Fruit fly (Drosophila melanogaster) whole organism, embryonic: ENCODE measurements around the gene CG8765.

Experiments
- CG10209 ChIP-seq: fragments of 200-800 bp; sonication (Bioruptor generic); optimal IDR thresholded peaks from 3 replicates; lab custom pipeline; 2017; ENCODE audit warnings: missing biosample characterization, mild to moderate bottlenecking, missing genetic modification characterization, missing genetic modification reagents
- CG10267 ChIP-seq: fragments of 200-800 bp; sonication (Bioruptor generic); optimal IDR thresholded peaks from 2 replicates; lab custom pipeline; 2018; ENCODE audit warnings: missing biosample characterization, mild to moderate bottlenecking, missing genetic modification characterization, moderate library complexity
- CG10543 ChIP-seq: fragments of 200-800 bp; sonication (Bioruptor generic); optimal IDR thresholded peaks from 3 replicates; lab custom pipeline; 2017; ENCODE audit warnings: missing biosample characterization, mild to moderate bottlenecking, missing genetic modification characterization, moderate library complexity
- CG12391 ChIP-seq: fragments of 200-800 bp; sonication (Bioruptor generic); optimal IDR thresholded peaks from 3 replicates; lab custom pipeline; 2018; ENCODE audit warnings: missing biosample characterization, mild to moderate bottlenecking, missing genetic modification characterization, moderate library complexity
- CG13123 ChIP-seq: fragments of 200-800 bp; sonication (Bioruptor generic); optimal IDR thresholded peaks from 2 replicates; lab custom pipeline; 2016; ENCODE audit warnings: missing biosample characterization, missing genetic modification characterization
- CG13287 ChIP-seq: fragments of 200-800 bp; sonication (Bioruptor generic); IDR thresholded peaks from 2 replicates; pipeline ENCODE4 v1.3.6; 2022; ENCODE audit warnings: missing biosample characterization, missing genetic modification characterization; ENCODE audit not compliant: partially characterized antibody
- CG13424 ChIP-seq: fragments of 200-800 bp; sonication (Bioruptor generic); optimal IDR thresholded peaks from 2 replicates; lab custom pipeline; 2019; ENCODE audit warnings: missing biosample characterization, mild to moderate bottlenecking, missing genetic modification characterization, moderate library complexity
- CG14050 ChIP-seq: fragments of 200-800 bp; sonication (Bioruptor generic); IDR thresholded peaks from 3 replicates; pipeline ENCODE4 v1.3.6; 2022; ENCODE audit warnings: missing biosample characterization, missing genetic modification characterization
- CG14965 ChIP-seq: fragments of 200-800 bp; sonication (Bioruptor generic); optimal IDR thresholded peaks from 2 replicates; lab custom pipeline; 2016; ENCODE audit warnings: missing biosample characterization, missing genetic modification characterization, borderline replicate concordance
- CG18476 ChIP-seq: fragments of 200-800 bp; sonication (Bioruptor generic); optimal IDR thresholded peaks from 2 replicates; lab custom pipeline; 2016; ENCODE audit warnings: missing biosample characterization, mild to moderate bottlenecking, missing genetic modification characterization
- CG2889 ChIP-seq: fragments of 200-800 bp; sonication (Bioruptor generic); IDR thresholded peaks from 3 replicates; pipeline ENCODE4 v1.3.6; 2022; ENCODE audit warnings: missing biosample characterization, missing genetic modification characterization
- CG30431 ChIP-seq: fragments of 200-800 bp; sonication (Bioruptor generic); optimal IDR thresholded peaks from 2 replicates; lab custom pipeline; 2017; ENCODE audit warnings: missing biosample characterization, missing genetic modification characterization
- CG32772 ChIP-seq: fragments of 200-800 bp; sonication (Bioruptor generic); IDR thresholded peaks from 2 replicates; pipeline ENCODE4 v1.3.6; 2022; ENCODE audit warnings: missing biosample characterization, missing genetic modification characterization
- CG4282 ChIP-seq: fragments of 200-800 bp; sonication (Bioruptor generic); optimal IDR thresholded peaks from 2 replicates; lab custom pipeline; 2016; ENCODE audit warnings: missing biosample characterization, missing genetic modification characterization
- CG4617 ChIP-seq: fragments of 200-800 bp; sonication (Bioruptor generic); optimal IDR thresholded peaks from 3 replicates; lab custom pipeline; 2016; ENCODE audit warnings: missing biosample characterization, missing genetic modification characterization, borderline replicate concordance
- CG4820 ChIP-seq: fragments of 200-800 bp; sonication (Bioruptor generic); optimal IDR thresholded peaks from 3 replicates; lab custom pipeline; 2016; ENCODE audit warnings: missing biosample characterization, missing genetic modification characterization
- CG5180 ChIP-seq: fragments of 200-800 bp; sonication (Bioruptor generic); optimal IDR thresholded peaks from 3 replicates; lab custom pipeline; 2017; ENCODE audit warnings: missing biosample characterization, missing genetic modification characterization, mild to moderate bottlenecking, moderate library complexity, missing genetic modification reagents
- CG6765 ChIP-seq: fragments of 200-800 bp; sonication (Bioruptor generic); optimal IDR thresholded peaks from 3 replicates; lab custom pipeline; 2017; ENCODE audit warnings: missing biosample characterization, mild to moderate bottlenecking, missing genetic modification characterization
- CG7556 ChIP-seq: fragments of 200-800 bp; sonication (Bioruptor generic); optimal IDR thresholded peaks from 2 replicates; lab custom pipeline; 2017; ENCODE audit warnings: missing biosample characterization, mild to moderate bottlenecking, missing genetic modification characterization
- Dad ChIP-seq: fragments of 200-800 bp; sonication (Bioruptor generic); optimal IDR thresholded peaks from 3 replicates; lab custom pipeline; 2016; ENCODE audit warnings: missing biosample characterization, missing genetic modification characterization
- Dip3 ChIP-seq: fragments of 200-800 bp; sonication (Bioruptor generic); optimal IDR thresholded peaks from 3 replicates; lab custom pipeline; 2016; ENCODE audit warnings: missing biosample characterization, missing genetic modification characterization
- Gsc ChIP-seq: fragments of 200-800 bp; sonication (Bioruptor generic); IDR thresholded peaks from 2 replicates; pipeline ENCODE4 v1.3.6; 2022; ENCODE audit warnings: missing biosample characterization, missing genetic modification characterization
- HHEX ChIP-seq: fragments of 200-800 bp; sonication (Bioruptor generic); optimal IDR thresholded peaks from 3 replicates; lab custom pipeline; 2017; ENCODE audit warnings: missing biosample characterization, mild to moderate bottlenecking, missing genetic modification characterization, missing genetic modification reagents
- Hr3 ChIP-seq: fragments of 200-800 bp; sonication (Bioruptor generic); optimal IDR thresholded peaks from 3 replicates; lab custom pipeline; 2016; ENCODE audit warnings: missing biosample characterization, missing genetic modification characterization
- Pdp1 ChIP-seq, 2 experiments: fragments of 200-800 bp; sonication (Bioruptor generic); optimal IDR thresholded peaks; 3 replicates each; lab custom pipeline; 2016; ENCODE audit warnings: missing biosample characterization in 2 of 2, missing genetic modification characterization in 2 of 2, mild to moderate bottlenecking in 1 of 2, moderate library complexity in 1 of 2
- Rx ChIP-seq: fragments of 200-800 bp; sonication (Bioruptor generic); IDR thresholded peaks from 2 replicates; pipeline ENCODE4 v1.3.6; 2022; ENCODE audit warnings: missing biosample characterization, missing genetic modification characterization
- Sry-β ChIP-seq: fragments of 200-800 bp; sonication (Bioruptor generic); optimal IDR thresholded peaks from 2 replicates; lab custom pipeline; 2018; ENCODE audit warnings: missing biosample characterization, mild to moderate bottlenecking, missing genetic modification characterization, moderate library complexity
- Xbp1 ChIP-seq: fragments of 200-800 bp; sonication (Bioruptor generic); optimal IDR thresholded peaks from 3 replicates; lab custom pipeline; 2016; ENCODE audit warnings: missing biosample characterization, mild to moderate bottlenecking, missing genetic modification characterization
- ap ChIP-seq: fragments of 200-800 bp; sonication (Bioruptor generic); IDR thresholded peaks from 2 replicates; pipeline ENCODE4 v1.3.6; 2022; ENCODE audit warnings: missing biosample characterization, missing genetic modification characterization
- ara ChIP-seq: fragments of 200-800 bp; sonication (Bioruptor generic); IDR thresholded peaks from 2 replicates; pipeline ENCODE4 v1.3.6; 2022; ENCODE audit warnings: missing biosample characterization, missing genetic modification characterization
- ato ChIP-seq: fragments of 200-800 bp; sonication (Bioruptor generic); IDR thresholded peaks from 2 replicates; pipeline ENCODE4 v1.3.6; 2022; ENCODE audit warnings: missing biosample characterization, missing genetic modification characterization; ENCODE audit not compliant: partially characterized antibody
- bigmax ChIP-seq: fragments of 200-800 bp; sonication (Bioruptor generic); optimal IDR thresholded peaks from 2 replicates; lab custom pipeline; 2018; ENCODE audit warnings: missing biosample characterization, mild to moderate bottlenecking, missing genetic modification characterization
- cad ChIP-seq: fragments of >200 bp; optimal IDR thresholded peaks from 2 replicates; lab custom pipeline; 2017; ENCODE audit warnings: missing biosample characterization, missing genetic modification characterization
- cg ChIP-seq: fragments of 200-800 bp; sonication (Bioruptor generic); optimal IDR thresholded peaks from 3 replicates; lab custom pipeline; 2019; ENCODE audit warnings: missing biosample characterization, mild to moderate bottlenecking, missing genetic modification characterization, moderate library complexity
- cwo ChIP-seq: fragments of 200-800 bp; sonication (Bioruptor generic); optimal IDR thresholded peaks from 3 replicates; lab custom pipeline; 2017; ENCODE audit warnings: missing biosample characterization, missing genetic modification characterization, mild to moderate bottlenecking, moderate library complexity, missing genetic modification reagents
- dati ChIP-seq: fragments of 200-800 bp; sonication (Bioruptor generic); IDR thresholded peaks from 2 replicates; pipeline ENCODE4 v1.3.6; 2022; ENCODE audit warnings: missing biosample characterization, missing genetic modification characterization
- eyg ChIP-seq: fragments of 200-800 bp; sonication (Bioruptor generic); optimal IDR thresholded peaks from 3 replicates; lab custom pipeline; 2016; ENCODE audit warnings: missing biosample characterization, missing genetic modification characterization
- fd3F ChIP-seq: fragments of 200-800 bp; sonication (Bioruptor generic); optimal IDR thresholded peaks from 2 replicates; lab custom pipeline; 2018; ENCODE audit warnings: missing biosample characterization, mild to moderate bottlenecking, missing genetic modification characterization, moderate library complexity
- hkb ChIP-seq, 2 experiments: fragments of 200-800 bp in 1 of 2; fragments of >200 bp in 1 of 2; sonication (Bioruptor generic) in 1 of 2; IDR thresholded peaks in 1 of 2; optimal IDR thresholded peaks in 1 of 2; 2 replicates each; pipeline versions ENCODE4 v1.3.6 to Lab custom; 2017 to 2022; ENCODE audit warnings: missing biosample characterization in 1 of 2, missing genetic modification characterization in 1 of 2
- hth ChIP-seq: fragments of >200 bp; optimal IDR thresholded peaks from 2 replicates; lab custom pipeline; 2017; ENCODE audit warnings: inconsistent platforms
- kay ChIP-seq: fragments of 200-800 bp; sonication (Bioruptor generic); optimal IDR thresholded peaks from 2 replicates; lab custom pipeline; 2016; ENCODE audit warnings: missing biosample characterization, missing genetic modification characterization
- otp ChIP-seq: fragments of 200-800 bp; sonication (Bioruptor generic); IDR thresholded peaks from 3 replicates; pipeline ENCODE4, ENCODE4 v1.3.6; 2022; ENCODE audit warnings: missing biosample characterization, missing genetic modification characterization
- prd ChIP-seq, 3 experiments: fragments of >200 bp in 2 of 3; fragments of 200-800 bp in 1 of 3; sonication (Bioruptor generic) in 1 of 3; optimal IDR thresholded peaks in 2 of 3; IDR thresholded peaks in 1 of 3; 2 replicates in 2 of 3; 3 replicates in 1 of 3; pipeline versions ENCODE4 v1.3.6 to Lab custom; 2017 to 2022; ENCODE audit warnings: missing biosample characterization in 1 of 3, missing genetic modification characterization in 1 of 3
- sim ChIP-seq: fragments of 200-800 bp; sonication (Bioruptor generic); IDR thresholded peaks from 2 replicates; pipeline ENCODE4 v1.3.6; 2022; ENCODE audit warnings: missing biosample characterization, missing genetic modification characterization
- sug ChIP-seq: fragments of 200-800 bp; optimal IDR thresholded peaks from 2 replicates; lab custom pipeline; 2019; ENCODE audit warnings: missing biosample characterization, mild to moderate bottlenecking, missing genetic modification characterization, moderate library complexity
- tgo ChIP-seq: fragments of 200-800 bp; sonication (Bioruptor generic); IDR thresholded peaks from 3 replicates; pipeline ENCODE4 v1.3.6; 2022; ENCODE audit warnings: missing biosample characterization, missing genetic modification characterization
- trem ChIP-seq: fragments of 200-800 bp; optimal IDR thresholded peaks from 3 replicates; lab custom pipeline; 2019; ENCODE audit warnings: missing biosample characterization, mild to moderate bottlenecking, missing genetic modification characterization, moderate library complexity
- tup ChIP-seq: fragments of 200-800 bp; sonication (Bioruptor generic); optimal IDR thresholded peaks from 2 replicates; lab custom pipeline; 2016; ENCODE audit warnings: missing biosample characterization, mild to moderate bottlenecking, missing genetic modification characterization, moderate library complexity
- zfh1 ChIP-seq: fragments of 200-800 bp; sonication (Bioruptor generic); IDR thresholded peaks from 3 replicates; pipeline ENCODE4 v1.3.6; 2022; ENCODE audit warnings: missing biosample characterization, missing genetic modification characterization
- zfh2 ChIP-seq: fragments of 200-800 bp; sonication (Bioruptor generic); optimal IDR thresholded peaks from 2 replicates; lab custom pipeline; 2016; ENCODE audit warnings: missing biosample characterization, missing genetic modification characterization

CG8765 gene

dm6 chr3L:19670492-19670891 is 16.7 kb downstream of the CG8765 start (continued):
- no peak for TF ChIP-seq HHEX
- peak; percentile 16 for TF ChIP-seq CG4820
- no peak for TF ChIP-seq CG13287 (GFP tag; lab: Robert Waterston, UW)
- TF ChIP-seq Dip3 (GFP tag; lab: Kevin White, UChicago) = no peak
- no peak for TF ChIP-seq Dad (GFP tag; lab: Kevin White, UChicago)
- TF ChIP-seq Pdp1 (GFP tag; optimal IDR thresholded peaks at IDR 0.05; lab: Kevin White, UChicago) = no peak
- no peak for TF ChIP-seq cad (GFP tag; lab: Kevin White, UChicago)
- TF ChIP-seq Gsc = no peak
- TF ChIP-seq Hr3 (GFP tag; lab: Kevin White, UChicago) = peak; percentile 22
- TF ChIP-seq dati (GFP tag; lab: Robert Waterston, UW) = 0 out of 2 replicates have a peak, but pooled peaks have one; percentile 24
- no peak for TF ChIP-seq bigmax (GFP tag; lab: Kevin White, UChicago)
- peak; percentile 30 for TF ChIP-seq CG10267 (tag; lab: Kevin White, UChicago)
- TF ChIP-seq prd (optimal IDR thresholded peaks at IDR 0.05; lab: Kevin White, UChicago) = no peak
- TF ChIP-seq prd (GFP tag; IDR thresholded peaks at IDR 0.05; lab: Robert Waterston, UW) = peak; percentile 61
- TF ChIP-seq eyg (GFP tag; lab: Kevin White, UChicago) = no peak
- TF ChIP-seq CG5180 = no peak
- TF ChIP-seq sug (tag; lab: Kevin White, UChicago) = no peak
- TF ChIP-seq hkb (optimal IDR thresholded peaks at IDR 0.05; lab: Kevin White, UChicago) = no peak
- TF ChIP-seq hkb (GFP tag; IDR thresholded peaks at IDR 0.05; lab: Robert Waterston, UW) = peak; percentile 69
- peak; percentile 38 for TF ChIP-seq CG13424 (tag; lab: Kevin White, UChicago)
- no peak for TF ChIP-seq CG13123 (GFP tag; lab: Kevin White, UChicago)
- no peak for TF ChIP-seq kay (GFP tag; lab: Kevin White, UChicago)
- no peak for TF ChIP-seq CG6765 (GFP tag; lab: Kevin White, UChicago)
- TF ChIP-seq CG7556 = peak; percentile 18
- TF ChIP-seq ato (GFP tag; lab: Robert Waterston, UW) = no peak
- TF ChIP-seq CG14965 = no peak
- peak; percentile 42; the same call in 2 of the 3 replicates for TF ChIP-seq CG14050 (GFP tag; lab: Robert Waterston, UW)
- no peak for TF ChIP-seq Rx (GFP tag; lab: Robert Waterston, UW)
- TF ChIP-seq cg = no peak
- no peak for TF ChIP-seq CG2889 (GFP tag; lab: Robert Waterston, UW)
- TF ChIP-seq hth (lab: Kevin White, UChicago) = no peak
- TF ChIP-seq tgo (GFP tag; lab: Robert Waterston, UW) = peak; percentile 38; the same call in 1 of the 3 replicates
- no peak for TF ChIP-seq CG4617 (GFP tag; lab: Kevin White, UChicago)
- TF ChIP-seq CG4282 (GFP tag; lab: Kevin White, UChicago) = no peak
- TF ChIP-seq Sry-β (GFP tag; lab: Kevin White, UChicago) = no peak
- no peak for TF ChIP-seq cwo (GFP tag; lab: Kevin White, UChicago)
- TF ChIP-seq CG12391 = peak; percentile 50
- no peak for TF ChIP-seq trem (tag; lab: Kevin White, UChicago)
- TF ChIP-seq CG32772 (GFP tag; lab: Robert Waterston, UW) = peak; percentile 57
- no peak; the same call in 1 of the 2 replicates for TF ChIP-seq ara (GFP tag; lab: Robert Waterston, UW)
- TF ChIP-seq Xbp1 = peak; percentile 4
- no peak for TF ChIP-seq tup (GFP tag; lab: Kevin White, UChicago)
- no peak for TF ChIP-seq CG10209 (GFP tag; lab: Kevin White, UChicago)
- peak; percentile 68; the same call in 2 of the 3 replicates for TF ChIP-seq zfh1 (GFP tag; lab: Robert Waterston, UW)
- no peak for TF ChIP-seq ap (GFP tag; lab: Robert Waterston, UW)
- no peak for TF ChIP-seq sim
- no peak for TF ChIP-seq fd3F (GFP tag; lab: Kevin White, UChicago)
- TF ChIP-seq CG30431 = no peak
- TF ChIP-seq otp = no peak
- TF ChIP-seq CG18476 (GFP tag; lab: Kevin White, UChicago) = no peak
- no peak for TF ChIP-seq zfh2 (GFP tag; lab: Kevin White, UChicago)
- TF ChIP-seq CG10543 = no peak
